Fruit fly (Drosophila melanogaster) whole organism, wandering third instar larva: Measurements from ENCODE around the gene CG12499.

Source experiments
- Dfd ChIP-seq: fragments of >200 bp; optimal IDR thresholded peaks from 2 replicates; lab custom pipeline; 2017; ENCODE audit warnings: missing biosample characterization, missing genetic modification characterization
- Myc ChIP-seq: fragments of >200 bp; optimal IDR thresholded peaks from 2 replicates; lab custom pipeline; 2017
- OdsH ChIP-seq: fragments of 200-800 bp; sonication (Bioruptor generic); optimal IDR thresholded peaks from 2 replicates; lab custom pipeline; 2016; ENCODE audit warnings: missing biosample characterization, mild to moderate bottlenecking, missing genetic modification characterization
- ey ChIP-seq: fragments of 200-800 bp; sonication (Bioruptor generic); optimal IDR thresholded peaks from 2 replicates; lab custom pipeline; 2016; ENCODE audit warnings: missing biosample characterization, missing genetic modification characterization
- fru ChIP-seq: fragments of 200-800 bp; sonication (Bioruptor generic); optimal IDR thresholded peaks from 3 replicates; lab custom pipeline; 2016; ENCODE audit warnings: missing biosample characterization, mild to moderate bottlenecking, missing genetic modification characterization
- pan ChIP-seq: fragments of >200 bp; optimal IDR thresholded peaks from 2 replicates; lab custom pipeline; 2017
- sage ChIP-seq: fragments of 200-800 bp; sonication (Bioruptor generic); optimal IDR thresholded peaks from 2 replicates; lab custom pipeline; 2016; ENCODE audit warnings: missing biosample characterization, mild to moderate bottlenecking, missing genetic modification characterization

- no peak for TF ChIP-seq pan
- peak; percentile 44 for TF ChIP-seq sage (GFP tag; lab: Kevin White, UChicago)
- TF ChIP-seq ey (GFP tag; lab: Kevin White, UChicago): peak; percentile 75
- TF ChIP-seq fru (GFP tag; lab: Kevin White, UChicago): peak; percentile 86
- peak; percentile 99 for TF ChIP-seq Myc (lab: Kevin White, UChicago)
- TF ChIP-seq Dfd (GFP tag; lab: Kevin White, UChicago): no peak
- peak; percentile 76 for TF ChIP-seq OdsH (GFP tag; lab: Kevin White, UChicago)
Measured at dm6 chr3R:22410537-22411360, 35.6 kb downstream of the CG12499 start, which contains the start of the genes CG13850 and lqfR.
